Worm (Caenorhabditis elegans) whole organism, mixed stage, embryonic: Measurements from ENCODE around the gene dod-17.

Experiments used
- lin-13 ChIP-seq: fragments of 150-350 bp; optimal IDR thresholded peaks from 2 replicates; lab custom pipeline; 2014; ENCODE audit warnings: missing biosample characterization, missing genetic modification characterization
- lsy-2 ChIP-seq: fragments of 150-350 bp; optimal IDR thresholded peaks from 2 replicates; lab custom pipeline; 2014; ENCODE audit warnings: missing biosample characterization, missing genetic modification characterization
- nhr-237 ChIP-seq: fragments of 150-350 bp; optimal IDR thresholded peaks from 2 replicates; lab custom pipeline; 2014; ENCODE audit warnings: missing biosample characterization, missing genetic modification characterization
- sptf-1 ChIP-seq: sonication (generic microtip); optimal IDR thresholded peaks from 2 replicates; lab custom pipeline; 2017; ENCODE audit warnings: mild to moderate bottlenecking, missing genetic modification characterization, moderate library complexity, missing compliant biosample characterization
- unc-39 ChIP-seq: fragments of 150-350 bp; optimal IDR thresholded peaks from 2 replicates; lab custom pipeline; 2014; ENCODE audit warnings: missing biosample characterization, missing genetic modification characterization

ce11 chrIV:12964648-12965047 lies 11.5 kb upstream of the dod-17 start:
- TF ChIP-seq lsy-2 (tag; lab: Kevin White, UChicago) (no peak), lin-13 (tag; lab: Kevin White, UChicago) (no peak), unc-39 (no peak), sptf-1 (no peak), nhr-237 (tag; lab: Kevin White, UChicago) (no peak)
